Worm (Caenorhabditis elegans): ENCODE results near the gene F10E9.5.

F10E9.5 gene

DNA sequence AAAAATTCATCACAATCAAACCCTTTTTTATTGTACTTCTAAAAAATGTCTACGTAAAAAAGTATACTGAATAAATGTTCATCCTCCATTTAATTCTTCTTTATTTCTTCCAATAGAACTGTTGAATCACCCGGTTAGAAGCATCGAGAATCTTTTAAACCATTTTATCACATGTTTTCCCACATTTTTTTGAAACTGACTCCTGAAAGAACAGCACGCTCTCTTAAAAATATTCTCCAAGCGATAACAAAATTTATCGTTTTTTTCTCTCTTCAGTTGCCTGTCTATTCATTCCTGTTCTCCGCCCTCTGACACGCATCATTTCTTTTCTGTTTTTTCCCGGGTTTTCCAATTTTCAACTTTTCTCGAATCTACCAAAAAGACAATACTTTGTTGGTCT, 17.0 kb downstream of the F10E9.5 start, which contains the start of gene F10E9.12:
F10E9.12 (plus strand) TSS at position 131 of the 400 bp plus-strand sequence.
- TF ChIP-seq nhr-12 (tag; optimal IDR thresholded peaks at IDR 0.05) (no peak), mab-5 (tag; optimal IDR thresholded peaks at IDR 0.05) (no peak), ceh-43 (GFP tag; optimal IDR thresholded peaks at IDR 0.05) (no peak), nhr-28 (tag; optimal IDR thresholded peaks at IDR 0.05) (no peak)

DNA sequence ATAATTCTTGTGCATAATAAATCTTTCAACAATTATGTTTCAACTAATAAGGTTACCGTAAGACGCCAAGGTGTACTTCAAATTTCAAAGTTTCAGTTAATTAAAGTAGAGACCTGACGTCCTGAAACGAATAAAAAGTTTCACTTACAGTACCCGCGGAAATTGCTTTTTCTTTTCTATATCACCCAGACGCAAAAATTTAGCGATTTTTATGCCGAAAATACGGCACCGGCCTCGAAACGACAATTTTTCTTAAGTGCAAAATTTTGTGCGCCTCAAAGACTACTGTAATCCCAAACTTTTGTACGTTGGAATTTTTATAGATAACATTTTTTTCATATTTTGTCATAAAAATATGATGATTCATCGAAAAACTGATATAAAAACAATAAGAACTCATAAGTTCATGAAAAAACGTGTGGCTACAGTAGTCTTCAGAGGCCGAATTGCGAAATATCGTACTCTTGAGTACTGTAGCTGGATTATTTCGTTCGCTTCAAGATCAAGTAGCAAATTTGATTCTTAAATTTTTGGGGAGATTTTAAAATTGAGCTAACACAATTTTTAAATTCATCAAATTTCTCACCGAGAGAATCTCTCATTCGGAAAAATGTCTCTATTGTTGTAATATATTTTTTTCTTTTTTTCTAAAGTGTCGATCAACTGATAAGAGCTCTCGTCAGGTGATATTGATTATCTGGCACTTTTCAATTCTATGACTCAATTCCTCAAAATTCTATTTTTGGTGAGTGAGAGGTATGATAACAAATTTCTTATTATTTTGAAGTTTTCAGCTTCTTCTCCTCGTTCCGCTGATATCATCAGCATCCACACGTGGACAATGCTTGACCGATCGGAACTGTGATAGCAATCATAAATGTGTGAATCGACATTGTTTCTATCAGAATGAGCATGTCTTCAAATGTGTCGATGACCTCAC, 18.5 kb downstream of the F10E9.5 start, which contains the start of gene ZC262.13:
ZC262.13 (plus strand) TSS at position 641 of the 940 bp plus-strand sequence.
- no peak for TF ChIP-seq sptf-1 (tag; optimal IDR thresholded peaks at IDR 0.05)
- TF ChIP-seq cnd-1 (tag; optimal IDR thresholded peaks at IDR 0.05): no peak
- no peak for TF ChIP-seq blmp-1 (tag; optimal IDR thresholded peaks at IDR 0.05)
- no peak for TF ChIP-seq ceh-83 (GFP tag; optimal IDR thresholded peaks at IDR 0.05)
- TF ChIP-seq drap-1 (GFP tag; optimal IDR thresholded peaks at IDR 0.05): no peak

DNA sequence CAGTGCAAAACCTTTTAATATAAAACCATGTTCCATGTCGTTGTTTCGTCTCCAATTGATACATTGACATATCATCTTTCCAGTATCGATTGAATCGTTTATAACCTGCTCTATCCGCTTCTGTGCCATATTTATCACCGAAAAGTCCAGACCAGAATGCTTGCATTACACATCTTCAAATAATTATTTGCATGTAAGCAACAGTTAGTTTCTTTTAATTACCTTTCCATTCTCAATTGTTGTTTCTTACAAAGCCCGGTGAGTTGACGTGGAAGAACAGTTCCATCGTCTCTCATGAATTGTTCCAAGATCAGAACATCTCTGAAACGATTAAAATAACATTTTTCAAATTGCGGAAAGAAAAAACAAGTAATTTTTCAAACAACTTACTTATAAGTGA, 23.8 kb downstream of the F10E9.5 start, which contains the start of gene iglr-2:
iglr-2 (minus strand) TSS at position 101 of the 400 bp plus-strand sequence.
- TF ChIP-seq ztf-11 (tag; optimal IDR thresholded peaks at IDR 0.05): no peak
- TF ChIP-seq elt-1 (tag; optimal IDR thresholded peaks at IDR 0.05; ENCODE audit: borderline replicate concordance, insufficient read depth): no peak
- TF ChIP-seq lin-32 (GFP tag; optimal IDR thresholded peaks at IDR 0.05): no peak
- TF ChIP-seq sptf-1 (tag; optimal IDR thresholded peaks at IDR 0.05): no peak
- TF ChIP-seq ceh-83 (GFP tag; optimal IDR thresholded peaks at IDR 0.05): no peak
- no peak for TF ChIP-seq sem-2 (GFP tag; optimal IDR thresholded peaks at IDR 0.05)
- TF ChIP-seq lin-13 (tag; optimal IDR thresholded peaks at IDR 0.05): no peak
- TF ChIP-seq snpc-4 (tag; optimal IDR thresholded peaks at IDR 0.05): no peak
- TF ChIP-seq ceh-39 (tag; optimal IDR thresholded peaks at IDR 0.05): no peak
- TF ChIP-seq ham-2 (GFP tag; optimal IDR thresholded peaks at IDR 0.05): no peak
- no peak for TF ChIP-seq blmp-1 (tag; optimal IDR thresholded peaks at IDR 0.05)
- TF ChIP-seq pha-4 (tag; optimal IDR thresholded peaks at IDR 0.05): no peak
- TF ChIP-seq tbx-8 (GFP tag; optimal IDR thresholded peaks at IDR 0.05): no peak

DNA sequence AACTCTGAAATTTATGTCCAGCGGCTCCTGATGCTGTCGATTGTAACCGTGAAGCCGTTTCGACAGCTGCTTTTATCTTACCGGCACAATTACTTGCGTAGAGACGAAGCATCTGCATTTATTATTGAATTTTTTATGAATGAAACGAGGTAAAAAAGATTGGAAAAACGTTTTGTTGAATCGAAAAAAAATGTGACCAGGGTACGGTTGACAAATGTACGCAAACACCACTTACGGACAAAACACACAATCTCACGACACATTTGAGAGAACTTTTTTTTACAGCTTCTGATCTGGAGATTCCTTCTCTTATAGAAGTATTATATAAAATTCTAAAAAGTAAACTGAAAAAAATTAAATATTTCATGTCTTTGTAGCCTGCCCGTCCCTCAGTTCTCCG, 24.4 kb downstream of the F10E9.5 start, which contains the start of the genes mrps-18A and ZC262.2:
mrps-18A (minus strand) TSS at position 141 of the 400 bp plus-strand sequence.
ZC262.2 (plus strand) TSS at position 284 of the 400 bp plus-strand sequence.
- TF ChIP-seq snpc-4 (tag; optimal IDR thresholded peaks at IDR 0.05) (no peak), mls-2 (tag; optimal IDR thresholded peaks at IDR 0.05) (no peak), lsy-2 (tag; optimal IDR thresholded peaks at IDR 0.05) (peak; percentile 95), flh-1 (GFP tag; optimal IDR thresholded peaks at IDR 0.05) (no peak), ces-1 (GFP tag; optimal IDR thresholded peaks at IDR 0.05) (peak; percentile 4), ceh-39 (tag; optimal IDR thresholded peaks at IDR 0.05) (no peak), zip-8 (tag; optimal IDR thresholded peaks at IDR 0.05) (no peak), bed-3 (GFP tag; optimal IDR thresholded peaks at IDR 0.05) (no peak), ham-2 (GFP tag; optimal IDR thresholded peaks at IDR 0.05) (no peak)

DNA sequence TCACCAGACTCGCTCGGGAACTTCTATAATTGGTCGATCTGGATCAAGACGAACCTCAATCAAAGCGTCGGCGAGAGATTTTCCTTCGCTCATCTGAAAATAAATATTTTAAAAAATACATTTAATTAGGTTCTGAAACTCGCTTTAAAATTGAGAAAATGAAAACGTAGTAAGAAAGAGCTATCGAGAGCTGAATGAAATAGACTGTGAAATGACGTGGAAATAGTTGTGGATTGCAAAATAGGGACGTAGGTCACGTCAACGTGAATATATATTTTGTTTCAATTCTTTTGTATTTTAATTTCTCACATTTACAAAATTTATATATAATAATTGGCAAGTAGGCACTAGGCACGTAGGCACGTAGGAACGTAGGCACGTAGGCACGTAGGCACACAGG, 27.0 kb downstream of the F10E9.5 start, which contains the start of gene ZC262.4:
ZC262.4 (minus strand) TSS at position 101 of the 400 bp plus-strand sequence.
- TF ChIP-seq mab-5 (tag; optimal IDR thresholded peaks at IDR 0.05): no peak
- TF ChIP-seq lin-32 (GFP tag; optimal IDR thresholded peaks at IDR 0.05): no peak
- no peak for TF ChIP-seq nhr-76 (tag; optimal IDR thresholded peaks at IDR 0.05)
- no peak for TF ChIP-seq flh-1 (GFP tag; optimal IDR thresholded peaks at IDR 0.05)
- no peak for TF ChIP-seq ces-1 (GFP tag; optimal IDR thresholded peaks at IDR 0.05)
- TF ChIP-seq mep-1 (tag; optimal IDR thresholded peaks at IDR 0.05): no peak
- no peak for TF ChIP-seq pha-4 (tag; optimal IDR thresholded peaks at IDR 0.05)
- no peak for TF ChIP-seq lin-13 (tag; optimal IDR thresholded peaks at IDR 0.05)
- no peak for TF ChIP-seq tbx-8 (GFP tag; optimal IDR thresholded peaks at IDR 0.05)
- TF ChIP-seq sptf-1 (tag; optimal IDR thresholded peaks at IDR 0.05): no peak
- no peak for TF ChIP-seq nhr-2 (tag; optimal IDR thresholded peaks at IDR 0.05)
- TF ChIP-seq ceh-83 (GFP tag; optimal IDR thresholded peaks at IDR 0.05): no peak
- TF ChIP-seq snpc-4 (tag; optimal IDR thresholded peaks at IDR 0.05): no peak
- no peak for TF ChIP-seq blmp-1 (tag; optimal IDR thresholded peaks at IDR 0.05)
- TF ChIP-seq ztf-11 (tag; optimal IDR thresholded peaks at IDR 0.05): no peak
- no peak for TF ChIP-seq nhr-28 (tag; optimal IDR thresholded peaks at IDR 0.05)
- TF ChIP-seq unc-62 (GFP tag; optimal IDR thresholded peaks at IDR 0.05): no peak
- no peak for TF ChIP-seq nhr-12 (tag; optimal IDR thresholded peaks at IDR 0.05)
- TF ChIP-seq M03D4.4 (tag; optimal IDR thresholded peaks at IDR 0.05): no peak
- TF ChIP-seq sem-2 (GFP tag; optimal IDR thresholded peaks at IDR 0.05): no peak
